Worm (Caenorhabditis elegans): ENCODE data around the gene nlp-66.

Gene nlp-66

ce11 chrX:11116723-11117122, at the start of gene nlp-66:
TSS of gene nlp-66 (minus strand) at chrX:11116823.
- TF ChIP-seq unc-3 (GFP tag; conservative IDR thresholded peaks at IDR 0.05), result no peak
- no peak for TF ChIP-seq unc-3 (tag; optimal IDR thresholded peaks at IDR 0.05)
- TF ChIP-seq ahr-1 (tag; optimal IDR thresholded peaks at IDR 0.05), result no peak
- TF ChIP-seq tbx-2 (tag; optimal IDR thresholded peaks at IDR 0.05), result no peak
- TF ChIP-seq sdc-2 (tag; optimal IDR thresholded peaks at IDR 0.05), result no peak
- no peak for TF ChIP-seq ceh-45 (GFP tag; IDR thresholded peaks at IDR 0.05)
- TF ChIP-seq ets-4 (tag; optimal IDR thresholded peaks at IDR 0.05), result no peak
- TF ChIP-seq nhr-11 (tag; optimal IDR thresholded peaks at IDR 0.05), result no peak
- no peak for TF ChIP-seq unc-42 (tag; optimal IDR thresholded peaks at IDR 0.05)
- TF ChIP-seq elt-2 (tag; optimal IDR thresholded peaks at IDR 0.05), result no peak
- TF ChIP-seq K02D7.2 (tag; optimal IDR thresholded peaks at IDR 0.05), result no peak
- TF ChIP-seq ttx-3 (tag; optimal IDR thresholded peaks at IDR 0.05), result no peak
- TF ChIP-seq F13H6.1 (tag; optimal IDR thresholded peaks at IDR 0.05), result no peak

ce11 chrX:11162778-11163584, 46.4 kb upstream of the nlp-66 start:
- no peak for TF ChIP-seq ceh-24 (tag; optimal IDR thresholded peaks at IDR 0.05)
- TF ChIP-seq fkh-6 (tag; optimal IDR thresholded peaks at IDR 0.05), result no peak
- TF ChIP-seq lin-11 (tag; optimal IDR thresholded peaks at IDR 0.05), result no peak
- TF ChIP-seq unc-86 (tag; optimal IDR thresholded peaks at IDR 0.05), result no peak
- no peak for TF ChIP-seq ceh-45 (GFP tag; IDR thresholded peaks at IDR 0.05)
- TF ChIP-seq K02D7.2 (tag; optimal IDR thresholded peaks at IDR 0.05), result no peak
- TF ChIP-seq sox-2 (GFP tag; IDR thresholded peaks at IDR 0.05), result no peak
- no peak for TF ChIP-seq npax-4 (tag; optimal IDR thresholded peaks at IDR 0.05)
- no peak for TF ChIP-seq fkh-10 (GFP tag; optimal IDR thresholded peaks at IDR 0.05)
- TF ChIP-seq C08G9.2 (tag; optimal IDR thresholded peaks at IDR 0.05), result no peak

- TF ChIP-seq ceh-18 (tag; optimal IDR thresholded peaks at IDR 0.05), result no peak
- no peak for TF ChIP-seq nhr-232 (tag; optimal IDR thresholded peaks at IDR 0.05)
- no peak for TF ChIP-seq pqm-1 (tag; optimal IDR thresholded peaks at IDR 0.05)
- TF ChIP-seq ceh-19 (GFP tag; optimal IDR thresholded peaks at IDR 0.05), result no peak
- TF ChIP-seq ztf-16 (tag; optimal IDR thresholded peaks at IDR 0.05), result no peak
- no peak for TF ChIP-seq pha-2 (tag; optimal IDR thresholded peaks at IDR 0.05)
- no peak for TF ChIP-seq F13H6.1 (tag; optimal IDR thresholded peaks at IDR 0.05)
- no peak for TF ChIP-seq hlh-8 (tag; optimal IDR thresholded peaks at IDR 0.05)
- TF ChIP-seq unc-55 (GFP tag; optimal IDR thresholded peaks at IDR 0.05), result no peak
These were observed 43.9 kb upstream of the nlp-66 start, which contains the start of gene C05C9.1 for ce11 chrX:11160537-11160936. TSS of gene C05C9.1 (plus strand) at chrX:11160837.

- TF ChIP-seq tbx-2 (tag; optimal IDR thresholded peaks at IDR 0.05) (no peak), C08G9.2 (tag; optimal IDR thresholded peaks at IDR 0.05) (no peak), lin-11 (tag; optimal IDR thresholded peaks at IDR 0.05) (no peak), Y22D7AL.16 (tag; optimal IDR thresholded peaks at IDR 0.05) (no peak), ttx-3 (tag; optimal IDR thresholded peaks at IDR 0.05) (no peak), pqm-1 (tag; optimal IDR thresholded peaks at IDR 0.05) (no peak), K02D7.2 (tag; optimal IDR thresholded peaks at IDR 0.05) (no peak), ref-2 (tag; optimal IDR thresholded peaks at IDR 0.05) (no peak), unc-42 (tag; optimal IDR thresholded peaks at IDR 0.05) (no peak), ceh-14 (tag; optimal IDR thresholded peaks at IDR 0.05) (no peak), odd-2 (tag; optimal IDR thresholded peaks at IDR 0.05) (no peak), pag-3 (tag; optimal IDR thresholded peaks at IDR 0.05; ENCODE audit: borderline replicate concordance) (no peak), lim-6 (tag; optimal IDR thresholded peaks at IDR 0.05) (no peak)
These were observed 36.1 kb upstream of the nlp-66 start, which contains the start of the genes C05C9.3 and C05C9.2 for ce11 chrX:11152720-11153119. TSS of gene C05C9.3 (minus strand) at chrX:11152820. TSS of gene C05C9.2 (plus strand) at chrX:11153065.
